Worm (Caenorhabditis elegans) whole organism, late embryonic: ENCODE data around the gene Y37H2A.11.

Experiments
- ceh-18 ChIP-seq: sonication (generic microtip); optimal IDR thresholded peaks from 2 replicates; lab custom pipeline; 2016; ENCODE audit warnings: missing genetic modification characterization, missing compliant biosample characterization
- ceh-19 ChIP-seq: fragments of 200-800 bp; sonication (Bioruptor generic); optimal IDR thresholded peaks from 2 replicates; lab custom pipeline; 2018; ENCODE audit warnings: mild to moderate bottlenecking, missing genetic modification characterization, missing compliant biosample characterization
- pha-4 ChIP-seq: fragments of 150-350 bp; optimal IDR thresholded peaks from 2 replicates; lab custom pipeline; 2018; ENCODE audit warnings: missing biosample characterization, missing genetic modification reagents, missing genetic modification characterization

ce11 chrV:18161228-18161627 lies 20.0 kb downstream of the Y37H2A.11 start, which contains the start of gene C14A6.13:
- TF ChIP-seq ceh-18 (tag; lab: Kevin White, UChicago) (no peak), ceh-19 (GFP tag; lab: Kevin White, UChicago) (no peak), pha-4 (tag; lab: Kevin White, UChicago) (no peak)
